Fruit fly (Drosophila melanogaster): Measurements from ENCODE around the gene loj.

dm6 chr3L:6076429-6076828 lies 18.4 kb upstream of the loj start, which contains the start of gene ssp6:
- TF ChIP-seq CG7101 (tag; optimal IDR thresholded peaks at IDR 0.05) (no peak), CG5204 (GFP tag; optimal IDR thresholded peaks at IDR 0.05) (no peak), CG7045 (GFP tag; optimal IDR thresholded peaks at IDR 0.05) (no peak), Hr96 (GFP tag; optimal IDR thresholded peaks at IDR 0.05) (no peak), Clk (GFP tag; optimal IDR thresholded peaks at IDR 0.05) (no peak), CG33017 (tag; optimal IDR thresholded peaks at IDR 0.05) (no peak), bab1 (GFP tag; optimal IDR thresholded peaks at IDR 0.05) (no peak)
